Fruit fly (Drosophila melanogaster): ENCODE measurements around the gene CG12885.

DNA sequence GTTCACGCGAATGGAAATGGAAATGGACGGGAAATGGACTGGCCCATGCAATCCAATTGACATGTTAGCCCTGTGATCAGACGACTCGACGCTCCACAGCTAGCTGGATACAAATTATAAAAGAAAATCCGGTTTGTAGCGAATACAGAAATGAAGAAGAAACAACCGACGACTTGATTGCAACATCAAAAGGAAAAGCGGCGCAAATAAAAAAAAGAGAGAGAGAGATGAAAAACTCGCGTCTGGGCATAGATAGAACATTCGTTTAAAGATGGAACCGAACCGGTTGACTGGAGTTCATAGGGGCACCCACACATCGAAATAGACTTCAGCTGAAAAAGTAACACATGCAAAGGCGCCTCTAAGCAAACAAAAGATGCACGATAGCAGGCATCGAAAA is 35.2 kb downstream of the CG12885 start:
- TF ChIP-seq Sin3A (optimal IDR thresholded peaks at IDR 0.05) (no peak), h (optimal IDR thresholded peaks at IDR 0.05) (no peak), Myc (optimal IDR thresholded peaks at IDR 0.05) (no peak)

All from Kc167 (cell line).